Fruit fly (Drosophila melanogaster) whole organism, prepupa: ENCODE data around the gene rush.
A peak's percentile ranks its signal among the peaks of the same experiment; 100 is the strongest.

ENCODE experiments used
- Blimp-1 ChIP-seq: fragments of 200-800 bp; sonication (Bioruptor generic); optimal IDR thresholded peaks from 3 replicates; lab custom pipeline; 2017; ENCODE audit warnings: missing biosample characterization, missing genetic modification characterization, mild to moderate bottlenecking, moderate library complexity, missing genetic modification reagents
- CG10631 ChIP-seq: fragments of 200-800 bp; sonication (Bioruptor generic); optimal IDR thresholded peaks from 2 replicates; lab custom pipeline; 2016; ENCODE audit warnings: missing biosample characterization, missing genetic modification characterization
- CG11294 ChIP-seq: fragments of 200-800 bp; sonication (Bioruptor generic); IDR thresholded peaks from 2 replicates; pipeline ENCODE4 v1.3.6; 2022; ENCODE audit warnings: missing biosample characterization, missing genetic modification characterization
- CG11762 ChIP-seq: fragments of 200-800 bp; sonication (Bioruptor generic); optimal IDR thresholded peaks from 3 replicates; lab custom pipeline; 2016; ENCODE audit warnings: missing biosample characterization, missing genetic modification characterization; ENCODE audit not compliant: insufficient read depth
- CG11902 ChIP-seq: fragments of 200-800 bp; sonication (Bioruptor generic); optimal IDR thresholded peaks from 3 replicates; lab custom pipeline; 2016; ENCODE audit warnings: missing biosample characterization, missing genetic modification characterization
- CG15336 ChIP-seq: fragments of 200-800 bp; sonication (Bioruptor generic); IDR thresholded peaks from 2 replicates; pipeline ENCODE4 v1.3.6; 2022; ENCODE audit warnings: missing biosample characterization, missing genetic modification characterization
- CG1621 ChIP-seq: fragments of 200-800 bp; sonication (Bioruptor generic); optimal IDR thresholded peaks from 3 replicates; lab custom pipeline; 2018; ENCODE audit warnings: missing biosample characterization, mild to moderate bottlenecking, missing genetic modification characterization
- CG16779 ChIP-seq: fragments of 200-800 bp; sonication (Bioruptor generic); optimal IDR thresholded peaks from 3 replicates; lab custom pipeline; 2017; ENCODE audit warnings: missing biosample characterization, mild to moderate bottlenecking, missing genetic modification characterization
- CG3032 ChIP-seq: fragments of 200-800 bp; optimal IDR thresholded peaks from 2 replicates; lab custom pipeline; 2019; ENCODE audit warnings: missing biosample characterization, mild to moderate bottlenecking, missing genetic modification characterization, moderate library complexity
- CG32006 ChIP-seq: fragments of 200-800 bp; sonication (Bioruptor generic); optimal IDR thresholded peaks from 3 replicates; lab custom pipeline; 2017; ENCODE audit warnings: missing biosample characterization, mild to moderate bottlenecking, missing genetic modification characterization
- CG34406 ChIP-seq: fragments of 200-800 bp; sonication (Bioruptor generic); optimal IDR thresholded peaks from 3 replicates; lab custom pipeline; 2016; ENCODE audit warnings: missing biosample characterization, missing genetic modification characterization
- CG4318 ChIP-seq: fragments of 200-800 bp; sonication (Bioruptor generic); optimal IDR thresholded peaks from 3 replicates; lab custom pipeline; 2017; ENCODE audit warnings: missing biosample characterization, mild to moderate bottlenecking, missing genetic modification characterization
- CG6163 ChIP-seq: fragments of 200-800 bp; sonication (Bioruptor generic); IDR thresholded peaks from 3 replicates; pipeline ENCODE4 v1.3.6; 2022; ENCODE audit warnings: missing biosample characterization, missing genetic modification characterization
- CG6276 ChIP-seq: fragments of 200-800 bp; sonication (Bioruptor generic); optimal IDR thresholded peaks from 2 replicates; lab custom pipeline; 2017; ENCODE audit warnings: missing biosample characterization, mild to moderate bottlenecking, missing genetic modification characterization
- CG6792 ChIP-seq: fragments of 200-800 bp; sonication (Bioruptor generic); optimal IDR thresholded peaks from 3 replicates; lab custom pipeline; 2016; ENCODE audit warnings: missing biosample characterization, missing genetic modification characterization
- CG6808 ChIP-seq: fragments of 200-800 bp; sonication (Bioruptor generic); optimal IDR thresholded peaks from 3 replicates; lab custom pipeline; 2017; ENCODE audit warnings: missing biosample characterization, missing genetic modification characterization, mild to moderate bottlenecking, moderate library complexity, missing genetic modification reagents
- CG6854 ChIP-seq: fragments of 200-800 bp; sonication (Bioruptor generic); optimal IDR thresholded peaks from 2 replicates; lab custom pipeline; 2017; ENCODE audit warnings: missing biosample characterization, mild to moderate bottlenecking, missing genetic modification characterization
- CG7368 ChIP-seq: fragments of 200-800 bp; sonication (Bioruptor generic); optimal IDR thresholded peaks from 3 replicates; lab custom pipeline; 2016; ENCODE audit warnings: missing biosample characterization, missing genetic modification characterization
- CG8319 ChIP-seq: fragments of 200-800 bp; sonication (Bioruptor generic); optimal IDR thresholded peaks from 3 replicates; lab custom pipeline; 2016; ENCODE audit warnings: missing biosample characterization, missing genetic modification characterization
- CG8632 ChIP-seq: fragments of 200-800 bp; sonication (Bioruptor generic); optimal IDR thresholded peaks from 3 replicates; lab custom pipeline; 2016; ENCODE audit warnings: missing biosample characterization, missing genetic modification characterization
- CG9139 ChIP-seq: fragments of 200-800 bp; sonication (Bioruptor generic); optimal IDR thresholded peaks from 3 replicates; lab custom pipeline; 2017; ENCODE audit warnings: missing biosample characterization, mild to moderate bottlenecking, missing genetic modification characterization
- Eip78C ChIP-seq: fragments of 200-800 bp; sonication (Bioruptor generic); peaks from one replicate; lab custom pipeline; 2016; ENCODE audit warnings: missing biosample characterization, missing genetic modification characterization
- Eip93F ChIP-seq: fragments of 200-800 bp; sonication (Bioruptor generic); optimal IDR thresholded peaks from 2 replicates; lab custom pipeline; 2016; ENCODE audit warnings: missing biosample characterization, mild to moderate bottlenecking, missing genetic modification characterization
- Ets21C ChIP-seq: fragments of 200-800 bp; sonication (Bioruptor generic); optimal IDR thresholded peaks from 3 replicates; lab custom pipeline; 2016; ENCODE audit warnings: missing biosample characterization, missing genetic modification characterization
- Ets96B ChIP-seq: fragments of 200-800 bp; optimal IDR thresholded peaks from 2 replicates; lab custom pipeline; 2019; ENCODE audit warnings: missing biosample characterization, mild to moderate bottlenecking, missing genetic modification characterization, moderate library complexity
- Gug ChIP-seq: fragments of 200-800 bp; sonication (Bioruptor generic); IDR thresholded peaks from 2 replicates; pipeline ENCODE4 v1.3.6; 2022; ENCODE audit warnings: missing biosample characterization, missing genetic modification characterization
- Hr38 ChIP-seq: sonication (Bioruptor generic); optimal IDR thresholded peaks from 2 replicates; lab custom pipeline; 2016; ENCODE audit warnings: missing biosample characterization, missing genetic modification characterization
- Hr39 ChIP-seq: fragments of 200-800 bp; sonication (Bioruptor generic); optimal IDR thresholded peaks from 2 replicates; lab custom pipeline; 2016; ENCODE audit warnings: missing biosample characterization, missing genetic modification characterization
- Hr4 ChIP-seq: fragments of 200-800 bp; sonication (Bioruptor generic); optimal IDR thresholded peaks from 3 replicates; lab custom pipeline; 2016; ENCODE audit warnings: missing biosample characterization, missing genetic modification characterization
- Smox ChIP-seq: fragments of 200-800 bp; sonication (Bioruptor generic); optimal IDR thresholded peaks from 3 replicates; lab custom pipeline; 2016; ENCODE audit warnings: missing biosample characterization, missing genetic modification characterization
- Sox102F ChIP-seq: fragments of 200-800 bp; sonication (Bioruptor generic); optimal IDR thresholded peaks from 2 replicates; lab custom pipeline; 2016; ENCODE audit warnings: missing biosample characterization, mild to moderate bottlenecking, missing genetic modification characterization
- Sox15 ChIP-seq: fragments of 200-800 bp; sonication (Bioruptor generic); optimal IDR thresholded peaks from 3 replicates; lab custom pipeline; 2016; ENCODE audit warnings: missing biosample characterization, missing genetic modification characterization
- achi ChIP-seq: fragments of 200-800 bp; sonication (Bioruptor generic); optimal IDR thresholded peaks from 3 replicates; lab custom pipeline; 2016; ENCODE audit warnings: missing biosample characterization, missing genetic modification characterization
- cyc ChIP-seq: fragments of 200-800 bp; sonication (Bioruptor generic); optimal IDR thresholded peaks from 3 replicates; lab custom pipeline; 2016; ENCODE audit warnings: missing biosample characterization, missing genetic modification characterization
- dac ChIP-seq: fragments of 200-800 bp; sonication (Bioruptor generic); optimal IDR thresholded peaks from 2 replicates; lab custom pipeline; 2017; ENCODE audit warnings: missing biosample characterization, mild to moderate bottlenecking, missing genetic modification characterization
- eg ChIP-seq: fragments of 200-800 bp; sonication (Bioruptor generic); IDR thresholded peaks from 3 replicates; pipeline ENCODE4 v1.3.6; 2022; ENCODE audit warnings: missing biosample characterization, missing genetic modification characterization
- fd59A ChIP-seq: fragments of 200-800 bp; sonication (Bioruptor generic); optimal IDR thresholded peaks from 2 replicates; lab custom pipeline; 2017; ENCODE audit warnings: missing biosample characterization, mild to moderate bottlenecking, missing genetic modification characterization, missing genetic modification reagents
- lz ChIP-seq: fragments of 200-800 bp; sonication (Bioruptor generic); optimal IDR thresholded peaks from 3 replicates; lab custom pipeline; 2016; ENCODE audit warnings: missing biosample characterization, missing genetic modification characterization
- net ChIP-seq: fragments of 200-800 bp; sonication (Bioruptor generic); optimal IDR thresholded peaks from 3 replicates; lab custom pipeline; 2016; ENCODE audit warnings: missing biosample characterization, missing genetic modification characterization
- pdm3 ChIP-seq: fragments of 200-800 bp; sonication (Bioruptor generic); optimal IDR thresholded peaks from 3 replicates; lab custom pipeline; 2016; ENCODE audit warnings: missing biosample characterization, missing genetic modification characterization
- spab ChIP-seq: fragments of 200-800 bp; sonication (Bioruptor generic); optimal IDR thresholded peaks from 2 replicates; lab custom pipeline; 2017; ENCODE audit warnings: missing biosample characterization, mild to moderate bottlenecking, missing genetic modification characterization, missing genetic modification reagents
- ss ChIP-seq, 2 experiments: fragments of 200-800 bp; sonication (Bioruptor generic); optimal IDR thresholded peaks; 2 replicates in 1 of 2; 3 replicates in 1 of 2; lab custom pipeline; 2017 to 2018; ENCODE audit warnings: mild to moderate bottlenecking in 2 of 2, missing biosample characterization in 2 of 2, missing genetic modification characterization in 2 of 2, moderate library complexity in 1 of 2
- svp ChIP-seq: fragments of 200-800 bp; sonication (Bioruptor generic); peaks from one replicate; lab custom pipeline; 2016; ENCODE audit warnings: missing biosample characterization, missing genetic modification characterization
- topi ChIP-seq: fragments of 200-800 bp; sonication (Bioruptor generic); optimal IDR thresholded peaks from 3 replicates; lab custom pipeline; 2016; ENCODE audit warnings: missing biosample characterization, missing genetic modification characterization
- vri ChIP-seq: fragments of 200-800 bp; sonication (Bioruptor generic); optimal IDR thresholded peaks from 3 replicates; lab custom pipeline; 2016; ENCODE audit warnings: missing biosample characterization, mild to moderate bottlenecking, missing genetic modification characterization

rush gene

dm6 chrX:1512753-1513226, 34.4 kb downstream of the rush start, which contains the start of gene CG14795 (continued):
- no peak for TF ChIP-seq CG4318
- no peak for TF ChIP-seq CG6163 (GFP tag; lab: Robert Waterston, UW)
- no peak for TF ChIP-seq Hr39 (GFP tag; lab: Kevin White, UChicago)
- no peak for TF ChIP-seq CG11294 (GFP tag; lab: Robert Waterston, UW)
- no peak for TF ChIP-seq pdm3 (GFP tag; lab: Kevin White, UChicago)
- no peak for TF ChIP-seq Smox (GFP tag; lab: Kevin White, UChicago)
- no peak for TF ChIP-seq CG8319 (GFP tag; lab: Kevin White, UChicago)
- TF ChIP-seq dac (GFP tag; lab: Kevin White, UChicago): no peak
- no peak for TF ChIP-seq CG34406 (GFP tag; lab: Kevin White, UChicago)
- TF ChIP-seq CG11762 (GFP tag; lab: Kevin White, UChicago): no peak
- no peak for TF ChIP-seq topi
- no peak for TF ChIP-seq Sox102F (GFP tag; lab: Kevin White, UChicago)
- TF ChIP-seq CG6276 (GFP tag; lab: Kevin White, UChicago): no peak
- TF ChIP-seq lz (GFP tag; lab: Kevin White, UChicago): no peak
- no peak for TF ChIP-seq Gug (GFP tag; lab: Robert Waterston, UW)
- TF ChIP-seq Hr4 (GFP tag; lab: Kevin White, UChicago): no peak
- TF ChIP-seq CG16779: no peak
- no peak for TF ChIP-seq Eip93F
- TF ChIP-seq CG8632 (GFP tag; lab: Kevin White, UChicago): no peak
- peak; percentile 19 for TF ChIP-seq Eip78C (GFP tag; lab: Kevin White, UChicago)
- no peak for TF ChIP-seq CG6854 (GFP tag; lab: Kevin White, UChicago)
- no peak for TF ChIP-seq CG7368 (GFP tag; lab: Kevin White, UChicago)
- TF ChIP-seq Blimp-1 (GFP tag; lab: Kevin White, UChicago): no peak
- no peak for TF ChIP-seq CG3032 (tag; lab: Kevin White, UChicago)
- no peak for TF ChIP-seq CG15336
- TF ChIP-seq Ets21C (GFP tag; lab: Kevin White, UChicago): no peak

- TF ChIP-seq CG11294 (GFP tag; lab: Robert Waterston, UW): no peak
- TF ChIP-seq CG9139 (GFP tag; lab: Kevin White, UChicago): no peak
- TF ChIP-seq Sox102F (GFP tag; lab: Kevin White, UChicago): no peak
- TF ChIP-seq CG6808 (GFP tag; lab: Kevin White, UChicago): no peak
- no peak for TF ChIP-seq CG6276 (GFP tag; lab: Kevin White, UChicago)
- no peak for TF ChIP-seq vri
- TF ChIP-seq fd59A (GFP tag; lab: Kevin White, UChicago): no peak
- TF ChIP-seq Hr38: no peak
- no peak for TF ChIP-seq CG10631 (GFP tag; lab: Kevin White, UChicago)
- no peak for TF ChIP-seq Blimp-1 (GFP tag; lab: Kevin White, UChicago)
- TF ChIP-seq net (GFP tag; lab: Kevin White, UChicago): no peak
- no peak for TF ChIP-seq Ets21C (GFP tag; lab: Kevin White, UChicago)
- no peak for TF ChIP-seq cyc (GFP tag; lab: Kevin White, UChicago)
Measured at dm6 chrX:1513865-1514264, 35.5 kb downstream of the rush start.

dm6 chrX:1517618-1518017, 39.3 kb downstream of the rush start:
- TF ChIP-seq CG15336 (peak; percentile 44; the same call in 1 of the 2 replicates), CG34406 (GFP tag; lab: Kevin White, UChicago) (no peak), spab (GFP tag; lab: Kevin White, UChicago) (no peak), CG11902 (GFP tag; lab: Kevin White, UChicago) (no peak), Eip93F (no peak), topi (no peak), Gug (GFP tag; lab: Robert Waterston, UW) (0 out of 2 replicates have a peak, but pooled peaks have one; percentile 15), CG1621 (no peak), Smox (GFP tag; lab: Kevin White, UChicago) (no peak), CG6854 (GFP tag; lab: Kevin White, UChicago) (no peak), CG6792 (no peak), eg (GFP tag; lab: Robert Waterston, UW) (peak; percentile 26; the same call in 1 of the 3 replicates), dac (GFP tag; lab: Kevin White, UChicago) (no peak), Blimp-1 (GFP tag; lab: Kevin White, UChicago) (no peak), CG10631 (GFP tag; lab: Kevin White, UChicago) (peak; percentile 10), Sox15 (GFP tag; lab: Kevin White, UChicago) (no peak), CG11762 (GFP tag; lab: Kevin White, UChicago) (no peak), CG6808 (GFP tag; lab: Kevin White, UChicago) (no peak), Ets96B (no peak), Eip78C (GFP tag; lab: Kevin White, UChicago) (peak; percentile 51), CG4318 (no peak), CG32006 (GFP tag; lab: Kevin White, UChicago) (peak; percentile 23), achi (GFP tag; lab: Kevin White, UChicago) (no peak), lz (GFP tag; lab: Kevin White, UChicago) (no peak), Sox102F (GFP tag; lab: Kevin White, UChicago) (no peak), Hr38 (no peak), CG8319 (GFP tag; lab: Kevin White, UChicago) (no peak), ss (GFP tag; optimal IDR thresholded peaks at IDR 0.05; lab: Kevin White, UChicago) (no peak), cyc (GFP tag; lab: Kevin White, UChicago) (no peak), svp (peak; percentile 51)
